Worm (Caenorhabditis elegans) whole organism, midembryonic: ENCODE data around the gene R151.2.

ENCODE experiments used
- T22C8.4 ChIP-seq: fragments of 200-800 bp; sonication (Bioruptor generic); IDR thresholded peaks from 2 replicates; pipeline ENCODE4 v1.3.6; 2022; ENCODE audit warnings: missing genetic modification characterization, missing compliant biosample characterization
- cog-1 ChIP-seq: sonication (generic microtip); optimal IDR thresholded peaks from 2 replicates; lab custom pipeline; 2016; ENCODE audit warnings: missing genetic modification characterization, missing compliant biosample characterization
- flt-1 ChIP-seq: fragments of 200-800 bp; sonication (Bioruptor generic); IDR thresholded peaks from 2 replicates; pipeline ENCODE4 v1.3.6; 2022; ENCODE audit warnings: missing genetic modification characterization, missing compliant biosample characterization
- klf-2 ChIP-seq: fragments of 200-800 bp; sonication (Bioruptor generic); conservative IDR thresholded peaks from 2 replicates; pipeline ENCODE4 v1.3.6; 2022; ENCODE audit warnings: missing genetic modification reagents, missing genetic modification characterization, missing compliant biosample characterization
- med-1 ChIP-seq: sonication (generic microtip); optimal IDR thresholded peaks from 2 replicates; lab custom pipeline; 2017; ENCODE audit warnings: missing genetic modification characterization, mild to moderate bottlenecking, missing compliant biosample characterization, antibody characterized with exemption, missing genetic modification reagents; ENCODE audit not compliant: insufficient read depth
- ref-1 ChIP-seq: fragments of 200-800 bp; sonication (Bioruptor generic); conservative IDR thresholded peaks from 2 replicates; pipeline ENCODE4 v1.3.6; 2022; ENCODE audit warnings: missing genetic modification reagents, missing genetic modification characterization, missing compliant biosample characterization
- tab-1 ChIP-seq: fragments of 200-800 bp; sonication (Bioruptor generic); IDR thresholded peaks from 2 replicates; pipeline ENCODE4 v1.3.6; 2022; ENCODE audit warnings: missing genetic modification characterization, missing compliant biosample characterization
- ztf-23 ChIP-seq: fragments of 200-800 bp; sonication (Bioruptor generic); IDR thresholded peaks from 2 replicates; pipeline ENCODE4 v1.3.6; 2022; ENCODE audit warnings: missing genetic modification reagents, missing genetic modification characterization, missing compliant biosample characterization
- ztf-29 ChIP-seq: fragments of 200-800 bp; sonication (Bioruptor generic); IDR thresholded peaks from 2 replicates; pipeline ENCODE4 v1.3.6; 2022; ENCODE audit warnings: missing genetic modification reagents, missing genetic modification characterization, missing compliant biosample characterization

The R151.2 gene

DNA sequence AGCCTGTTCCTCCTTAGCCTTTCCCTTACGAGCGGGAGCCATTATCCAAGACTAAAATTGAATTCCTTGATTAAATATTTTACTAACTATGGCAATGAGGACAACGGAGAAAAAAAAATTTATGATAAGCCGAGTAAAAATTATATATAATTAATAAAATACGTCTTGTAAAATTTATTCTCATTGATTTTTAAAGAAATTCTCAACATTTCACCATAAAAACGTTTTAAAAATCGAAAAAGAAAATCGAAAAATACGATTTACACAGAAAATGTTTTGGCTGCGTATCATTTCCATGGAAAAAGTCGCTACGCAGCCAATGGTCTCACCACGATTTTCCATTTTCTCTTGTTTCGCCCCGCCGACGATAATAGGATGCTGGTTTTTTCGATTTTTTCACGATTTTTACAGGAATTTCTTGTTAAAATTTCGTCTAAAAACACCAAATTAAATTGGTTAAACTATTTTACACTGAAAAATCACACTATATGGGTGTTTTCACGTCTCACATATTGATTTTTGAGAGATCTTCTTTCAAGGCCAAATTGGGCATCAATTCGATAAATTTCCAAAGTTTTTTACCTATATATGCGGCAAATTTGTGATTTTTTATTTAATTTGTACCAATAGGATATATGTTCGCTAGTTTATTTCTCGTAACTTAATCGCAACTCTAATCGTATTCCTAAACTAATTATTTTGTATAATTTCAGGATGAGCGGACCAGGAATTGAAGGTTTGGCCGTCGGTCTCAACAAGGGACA, 30.0 kb upstream of the R151.2 start, which contains the start of the genes rps-14 and rpl-36:
Gene rps-14 (minus strand): TSS at position 51 of the 764 bp plus-strand sequence.
Gene rpl-36 (plus strand): TSS at position 714 of the 764 bp plus-strand sequence.
- TF ChIP-seq tab-1 (GFP tag; lab: Robert Waterston, UW) (no peak), ztf-29 (no peak), ztf-23 (GFP tag; lab: Robert Waterston, UW) (peak; percentile 79), med-1 (no peak), klf-2 (GFP tag; lab: Robert Waterston, UW) (no peak), cog-1 (peak; percentile 76), T22C8.4 (GFP tag; lab: Robert Waterston, UW) (no peak)

DNA sequence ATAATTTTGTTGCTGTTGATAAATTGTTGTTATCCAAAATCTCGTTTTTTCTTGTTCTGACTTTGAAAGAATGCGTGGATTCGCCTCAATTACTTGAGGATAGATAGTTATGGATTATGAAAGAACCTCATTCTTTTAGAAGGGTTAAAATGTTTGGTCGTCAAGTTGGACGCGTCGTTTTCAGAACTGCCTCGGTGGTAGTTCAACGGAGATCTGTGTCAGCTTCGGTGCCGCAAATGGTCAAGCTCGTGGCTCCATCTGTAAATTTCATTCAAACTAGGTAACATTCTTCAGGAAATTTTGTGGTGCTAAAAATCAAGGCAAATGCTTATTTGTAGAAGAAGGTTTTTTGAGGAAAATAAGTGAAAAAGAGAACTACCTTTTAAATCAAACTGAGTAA, 29.2 kb upstream of the R151.2 start, which contains the start of gene ndab-2:
Gene ndab-2 (plus strand): TSS at position 140 of the 400 bp plus-strand sequence.
- TF ChIP-seq flt-1 (GFP tag; lab: Robert Waterston, UW) (no peak), ztf-29 (no peak), ref-1 (no peak), cog-1 (no peak), ztf-23 (GFP tag; lab: Robert Waterston, UW) (no peak), klf-2 (GFP tag; lab: Robert Waterston, UW) (no peak), tab-1 (GFP tag; lab: Robert Waterston, UW) (no peak), med-1 (no peak), T22C8.4 (GFP tag; lab: Robert Waterston, UW) (no peak)

DNA sequence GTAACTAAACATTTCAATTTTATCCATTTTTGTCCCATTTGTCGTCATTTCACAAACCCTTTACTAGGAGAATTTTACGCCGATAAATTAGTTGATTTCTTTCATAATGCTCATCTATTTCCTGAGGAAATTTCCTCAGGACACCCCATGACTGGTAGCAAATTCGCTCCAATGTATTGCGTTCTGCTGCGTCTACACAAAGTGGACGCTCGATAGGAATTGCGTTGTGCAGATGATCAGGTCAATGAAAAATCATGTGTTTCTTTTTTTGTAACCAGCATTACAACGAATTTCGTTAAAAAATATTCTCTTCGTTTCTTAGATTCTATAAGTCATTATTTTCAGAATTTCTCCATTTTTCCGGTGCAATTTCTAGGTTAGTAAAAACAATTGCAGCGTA, 27.9 kb upstream of the R151.2 start, which contains the start of gene epg-4:
Gene epg-4 (plus strand): TSS at position 346 of the 400 bp plus-strand sequence.
- no peak; the same call in 1 of the 2 replicates for TF ChIP-seq ztf-23 (GFP tag; lab: Robert Waterston, UW)
- no peak for TF ChIP-seq klf-2 (GFP tag; lab: Robert Waterston, UW)
- TF ChIP-seq med-1 = no peak
- no peak for TF ChIP-seq ref-1
- 0 out of 2 replicates have a peak, but pooled peaks have one; percentile 18 for TF ChIP-seq flt-1 (GFP tag; lab: Robert Waterston, UW)
- no peak for TF ChIP-seq cog-1

DNA sequence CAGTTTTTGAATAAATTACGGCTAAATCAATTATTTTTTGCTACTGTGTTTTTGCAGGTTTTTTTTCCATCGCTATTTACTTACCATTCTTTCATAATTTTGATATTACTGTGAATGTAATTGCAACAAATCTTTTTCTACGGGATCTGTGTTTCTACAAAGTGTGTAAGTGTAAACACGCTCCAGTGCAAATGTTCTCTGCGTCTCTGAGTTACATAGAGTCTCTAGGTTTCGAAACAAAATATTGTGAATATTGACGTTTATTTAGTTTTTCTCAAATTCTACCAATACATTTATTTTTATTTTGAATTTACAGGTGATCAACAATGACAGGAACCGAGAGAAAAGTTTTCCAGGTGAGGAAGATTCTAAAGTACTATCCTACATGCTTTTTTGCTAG, 25.7 kb upstream of the R151.2 start, which contains the start of gene yju-2:
Gene yju-2 (plus strand): TSS at position 315 of the 400 bp plus-strand sequence.
- TF ChIP-seq cog-1 (no peak), ref-1 (no peak), flt-1 (GFP tag; lab: Robert Waterston, UW) (no peak), ztf-23 (GFP tag; lab: Robert Waterston, UW) (no peak)

DNA sequence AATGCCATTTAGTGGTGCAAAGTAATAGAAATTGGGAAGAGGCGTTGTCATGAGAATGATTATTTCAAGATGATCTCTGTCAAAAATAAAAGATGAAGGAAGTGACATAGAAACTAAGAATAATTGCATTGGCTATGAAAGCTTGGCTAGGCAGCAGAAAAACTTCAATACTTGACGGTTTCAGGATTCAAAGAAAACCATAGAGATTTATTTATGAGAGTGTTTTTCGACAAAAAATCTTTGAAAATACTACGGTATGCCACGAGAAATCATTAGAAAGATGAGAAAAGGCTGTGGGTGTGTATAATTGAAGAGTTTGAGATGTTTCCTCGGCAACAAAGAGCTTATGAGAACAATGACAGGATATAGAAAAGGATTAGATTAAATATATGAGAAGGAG, 24.3 kb upstream of the R151.2 start, which contains the start of gene F37C12.14:
Gene F37C12.14 (minus strand): TSS at position 101 of the 400 bp plus-strand sequence.
- no peak for TF ChIP-seq cog-1
- no peak for TF ChIP-seq flt-1 (GFP tag; lab: Robert Waterston, UW)
- TF ChIP-seq ztf-29 = no peak
- no peak for TF ChIP-seq ztf-23 (GFP tag; lab: Robert Waterston, UW)
- no peak for TF ChIP-seq klf-2 (GFP tag; lab: Robert Waterston, UW)
- no peak for TF ChIP-seq tab-1 (GFP tag; lab: Robert Waterston, UW)
- TF ChIP-seq T22C8.4 (GFP tag; lab: Robert Waterston, UW) = no peak
- TF ChIP-seq med-1 = no peak
- TF ChIP-seq ref-1 = no peak

DNA sequence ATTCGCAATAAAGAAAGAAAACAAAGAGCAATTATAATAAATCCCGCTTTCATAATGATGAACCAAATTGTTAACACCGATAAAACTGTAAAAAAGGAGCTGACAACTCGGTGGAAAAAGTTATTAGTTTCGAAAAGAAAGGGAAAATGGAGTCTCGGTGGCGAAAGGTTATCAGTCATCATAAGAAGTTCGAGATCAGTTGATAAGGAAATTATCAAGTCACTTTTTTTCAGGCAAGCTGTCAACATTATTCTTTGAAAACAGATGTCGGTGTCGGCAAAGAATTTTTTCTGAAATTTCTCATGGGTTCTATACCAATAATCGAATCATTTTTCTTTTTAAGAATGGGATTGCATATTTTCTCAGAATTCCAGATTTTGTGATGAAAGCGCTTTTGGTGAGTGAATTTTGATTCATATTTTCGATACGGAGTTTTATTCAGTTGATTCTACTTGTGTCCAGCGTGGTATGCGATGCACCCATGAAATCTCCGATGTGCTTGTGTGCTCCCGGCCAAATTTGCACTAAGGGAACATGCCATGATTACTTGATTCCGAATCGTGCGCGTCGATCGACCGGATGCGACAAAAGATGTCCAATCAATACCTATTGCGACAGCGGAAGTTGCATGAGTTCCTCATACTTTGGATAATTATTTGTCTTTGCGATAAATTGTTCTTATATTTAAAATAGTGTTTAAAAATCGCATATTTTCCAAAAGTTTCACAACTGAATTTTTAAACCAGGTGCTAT, 21.3 kb upstream of the R151.2 start, which contains the start of the genes F37C12.21 and F37C12.10:
Gene F37C12.21 (plus strand): TSS at position 58 of the 753 bp plus-strand sequence.
Gene F37C12.10 (minus strand): TSS at position 85 of the 753 bp plus-strand sequence.
- TF ChIP-seq tab-1 (GFP tag; lab: Robert Waterston, UW) = no peak
- no peak for TF ChIP-seq ref-1
- no peak for TF ChIP-seq ztf-29

DNA sequence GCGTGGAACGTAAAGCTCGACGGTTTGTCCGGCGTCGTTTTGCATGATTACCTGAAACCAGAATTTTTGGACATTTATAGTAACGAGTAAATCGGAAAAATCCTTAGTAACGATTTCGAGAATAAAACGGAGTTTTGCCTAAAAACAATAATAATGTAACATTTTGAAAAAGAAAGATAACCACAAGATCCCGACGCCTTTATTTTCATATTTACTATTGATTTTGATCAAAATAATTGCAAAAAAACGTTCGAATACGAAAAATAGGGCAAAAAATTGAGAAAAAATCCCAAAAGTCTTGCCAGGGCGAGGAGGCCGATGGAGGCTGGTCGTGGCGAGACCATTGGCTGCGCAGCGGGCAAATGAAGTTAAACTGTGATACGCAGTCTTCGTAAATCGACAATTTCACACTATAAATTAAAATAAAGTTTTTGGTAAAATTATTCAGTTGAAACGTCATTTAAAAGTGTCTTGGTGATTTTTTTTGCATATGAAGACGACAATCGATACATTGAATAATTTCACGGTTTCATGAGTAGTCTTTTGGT, 20.1 kb upstream of the R151.2 start, which contains the start of gene rps-21:
Gene rps-21 (minus strand): TSS at position 51 of the 548 bp plus-strand sequence.
- no peak for TF ChIP-seq klf-2 (GFP tag; lab: Robert Waterston, UW)
- no peak for TF ChIP-seq ref-1
- TF ChIP-seq T22C8.4 (GFP tag; lab: Robert Waterston, UW) = no peak
- TF ChIP-seq cog-1 = peak; percentile 34
- TF ChIP-seq tab-1 (GFP tag; lab: Robert Waterston, UW) = no peak
- TF ChIP-seq ztf-23 (GFP tag; lab: Robert Waterston, UW) = peak; percentile 55; the same call in 1 of the 2 replicates
- TF ChIP-seq flt-1 (GFP tag; lab: Robert Waterston, UW) = 0 out of 2 replicates have a peak, but pooled peaks have one; percentile 4
- no peak for TF ChIP-seq med-1
- TF ChIP-seq ztf-29 = no peak

DNA sequence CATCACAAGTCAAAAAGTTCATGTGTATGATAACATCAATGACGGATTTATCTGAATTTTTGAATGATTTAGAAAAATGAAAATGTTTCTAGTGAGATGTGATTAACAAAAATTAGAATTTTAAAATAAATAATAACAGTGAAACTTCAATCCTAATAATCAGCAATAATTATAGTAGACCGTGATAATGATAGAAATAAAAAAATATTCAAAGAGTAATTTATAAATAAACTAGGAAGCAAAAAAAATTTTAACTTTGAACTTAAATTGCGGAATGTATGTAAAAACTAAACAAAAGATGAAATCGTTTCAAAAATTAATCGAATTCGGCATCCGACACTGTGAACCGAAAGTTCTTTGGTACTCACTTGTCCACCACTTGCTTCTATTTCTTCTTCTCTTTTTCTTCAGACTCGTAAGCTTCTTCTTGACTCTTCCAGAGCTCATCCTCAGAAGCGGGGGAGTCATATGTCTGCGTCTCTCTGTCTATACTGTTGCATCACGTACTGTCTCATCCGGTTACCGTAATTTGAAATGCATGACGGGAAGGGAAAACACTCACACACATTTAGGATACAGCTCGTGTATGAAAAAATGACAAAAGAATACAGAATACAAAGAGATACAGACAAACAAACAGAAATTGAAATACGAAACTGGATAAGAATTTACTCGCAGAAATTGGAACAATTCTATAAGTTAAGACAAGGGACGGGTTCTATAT, 16.7 kb upstream of the R151.2 start, which contains the start of gene mec-14:
Gene mec-14 (minus strand): TSS at position 51 of the 724 bp plus-strand sequence.
- no peak for TF ChIP-seq ref-1
- no peak for TF ChIP-seq tab-1 (GFP tag; lab: Robert Waterston, UW)
- no peak for TF ChIP-seq ztf-29
- no peak for TF ChIP-seq T22C8.4 (GFP tag; lab: Robert Waterston, UW)
- TF ChIP-seq flt-1 (GFP tag; lab: Robert Waterston, UW) = no peak
- no peak for TF ChIP-seq cog-1
- no peak for TF ChIP-seq ztf-23 (GFP tag; lab: Robert Waterston, UW)
- TF ChIP-seq med-1 = no peak
- no peak for TF ChIP-seq klf-2 (GFP tag; lab: Robert Waterston, UW)

DNA sequence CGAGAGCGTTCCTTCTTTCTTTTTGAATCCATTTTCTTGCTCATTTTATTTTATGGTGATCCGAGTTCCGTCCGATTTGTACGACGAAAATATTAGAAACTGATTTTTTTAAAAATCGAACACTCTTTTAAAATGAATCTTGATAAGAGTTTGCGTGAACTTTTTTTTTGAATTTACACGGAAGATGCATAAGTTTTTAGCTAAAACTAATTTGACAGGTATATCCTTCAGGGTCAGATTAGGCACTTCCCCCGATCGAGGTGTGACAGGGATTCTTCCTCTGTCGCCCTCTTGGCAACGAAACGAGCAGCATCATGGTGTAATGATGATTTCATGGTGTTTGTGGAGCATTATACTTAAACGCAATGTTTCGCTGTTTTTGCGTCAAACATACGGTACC, 14.4 kb upstream of the R151.2 start, which contains the start of gene F37C12.18:
Gene F37C12.18 (minus strand): TSS at position 101 of the 400 bp plus-strand sequence.
- TF ChIP-seq ztf-23 (GFP tag; lab: Robert Waterston, UW) = no peak
